Fruit fly (Drosophila melanogaster) whole organism, larva: ENCODE data around the gene tyf.

Source experiments
- noc ChIP-seq: fragments of 200-800 bp; sonication (Bioruptor generic); optimal IDR thresholded peaks from 3 replicates; lab custom pipeline; 2019; ENCODE audit warnings: missing biosample characterization, mild to moderate bottlenecking, missing genetic modification characterization, moderate library complexity

The tyf gene

dm6 chrX:4139043-4139442 lies 22.2 kb downstream of the tyf start:
- TF ChIP-seq noc (tag; lab: Kevin White, UChicago), result no peak

dm6 chrX:4150989-4151388 lies 34.2 kb downstream of the tyf start:
- no peak for TF ChIP-seq noc (tag; lab: Kevin White, UChicago)

- no peak for TF ChIP-seq noc (tag; lab: Kevin White, UChicago)
These were observed 53.7 kb downstream of the tyf start for dm6 chrX:4170492-4170891.

dm6 chrX:4172143-4172771 lies 55.4 kb downstream of the tyf start:
- TF ChIP-seq noc (tag; lab: Kevin White, UChicago), result no peak

DNA sequence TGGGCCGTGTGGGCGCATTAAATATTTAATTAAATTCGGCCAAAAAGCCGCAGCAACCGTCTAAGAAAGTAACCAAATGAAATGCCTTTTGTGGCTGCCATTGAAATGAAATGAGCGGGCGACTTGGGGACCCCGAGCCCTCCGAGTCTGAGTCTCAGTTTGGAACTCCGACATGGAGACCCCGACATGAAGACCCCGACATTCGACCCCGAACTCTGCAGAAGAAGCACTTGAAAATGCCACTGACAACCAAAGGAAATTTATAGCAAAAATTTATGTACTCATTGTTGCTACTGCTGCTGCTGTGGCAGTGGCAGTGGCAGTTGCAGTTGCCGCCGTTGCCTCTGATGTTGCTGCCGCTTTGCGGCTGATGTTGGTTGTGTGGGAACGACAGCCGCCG lies 56.6 kb downstream of the tyf start:
- TF ChIP-seq noc (tag; lab: Kevin White, UChicago), result no peak

DNA sequence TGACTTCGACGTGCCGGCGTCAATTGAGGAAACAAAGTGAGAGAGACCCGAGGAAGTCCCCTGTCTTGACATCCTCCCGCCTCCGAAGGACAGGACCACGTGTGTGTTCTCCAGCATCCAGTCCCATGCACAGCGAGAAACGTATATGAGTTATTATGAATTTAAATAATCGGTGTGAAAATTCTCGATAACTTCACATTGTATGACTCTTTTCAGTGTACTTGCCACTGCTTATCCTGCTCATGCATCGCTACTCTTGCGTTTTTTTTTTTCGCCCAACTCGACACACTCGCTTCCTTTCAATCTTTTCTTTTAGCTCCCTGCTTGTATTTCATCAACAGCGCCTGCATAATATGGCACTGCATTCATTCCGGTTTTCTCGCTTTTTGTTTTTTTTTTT lies 59.0 kb downstream of the tyf start:
- no peak for TF ChIP-seq noc (tag; lab: Kevin White, UChicago)

DNA sequence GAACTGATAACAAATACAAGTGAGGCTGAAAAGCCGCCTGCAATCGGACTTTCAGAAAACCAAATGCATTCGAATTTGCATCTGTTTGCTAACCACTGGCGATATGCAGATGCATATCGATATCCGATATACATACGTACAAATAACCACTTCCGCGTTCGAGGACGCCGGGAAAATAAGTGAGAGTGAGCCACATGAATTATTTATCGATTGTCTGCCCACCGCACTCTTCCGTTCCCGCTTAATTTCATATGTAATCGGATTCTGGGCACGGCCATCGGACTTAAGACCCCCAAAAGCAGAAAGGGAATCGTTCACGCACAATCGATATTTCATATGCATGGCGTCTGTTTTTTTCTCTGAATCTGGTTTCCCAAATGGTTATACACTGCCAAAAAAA lies 60.9 kb downstream of the tyf start:
- TF ChIP-seq noc (tag; lab: Kevin White, UChicago), result no peak

- TF ChIP-seq noc (tag; lab: Kevin White, UChicago), result no peak
These were observed 62.0 kb downstream of the tyf start for dm6 chrX:4178819-4179218.
